Fruit fly (Drosophila melanogaster) whole organism, embryonic: ENCODE results near the gene Vha14-2.
A peak's percentile ranks its signal among the peaks of the same experiment; 100 is the strongest.

ENCODE experiments used
- CG11398 ChIP-seq: fragments of 200-800 bp; sonication (Bioruptor generic); optimal IDR thresholded peaks from 2 replicates; lab custom pipeline; 2016; ENCODE audit warnings: missing biosample characterization, missing genetic modification characterization
- CG13287 ChIP-seq: fragments of 200-800 bp; sonication (Bioruptor generic); IDR thresholded peaks from 2 replicates; pipeline ENCODE4 v1.3.6; 2022; ENCODE audit warnings: missing biosample characterization, missing genetic modification characterization; ENCODE audit not compliant: partially characterized antibody
- CG16779 ChIP-seq: fragments of 200-800 bp; sonication (Bioruptor generic); IDR thresholded peaks from 2 replicates; pipeline ENCODE4 v1.3.6; 2022; ENCODE audit warnings: missing biosample characterization, missing genetic modification characterization
- CG17612 ChIP-seq: fragments of 200-800 bp; sonication (Bioruptor generic); IDR thresholded peaks from 2 replicates; pipeline ENCODE4 v1.3.6; 2022; ENCODE audit warnings: missing biosample characterization, missing genetic modification characterization
- CG43689 ChIP-seq: fragments of 200-800 bp; sonication (Bioruptor generic); IDR thresholded peaks from 2 replicates; pipeline ENCODE4 v1.3.6; 2022; ENCODE audit warnings: missing biosample characterization, missing genetic modification characterization
- Sin3A ChIP-seq: fragments of >200 bp; optimal IDR thresholded peaks from 2 replicates; lab custom pipeline; 2018
- corto ChIP-seq: fragments of 200-800 bp; sonication (Bioruptor generic); optimal IDR thresholded peaks from 2 replicates; lab custom pipeline; 2016; ENCODE audit warnings: missing biosample characterization, mild to moderate bottlenecking, missing genetic modification characterization, moderate library complexity
- ind ChIP-seq: fragments of 200-800 bp; sonication (Bioruptor generic); optimal IDR thresholded peaks from 3 replicates; lab custom pipeline; 2016; ENCODE audit warnings: missing biosample characterization, missing genetic modification characterization
- ken ChIP-seq: fragments of 200-800 bp; sonication (Bioruptor generic); IDR thresholded peaks from 3 replicates; pipeline ENCODE4 v1.3.6; 2022; ENCODE audit warnings: missing biosample characterization, missing genetic modification characterization
- phol ChIP-seq: fragments of 200-800 bp; sonication (Bioruptor generic); optimal IDR thresholded peaks from 3 replicates; lab custom pipeline; 2018; ENCODE audit warnings: missing biosample characterization, mild to moderate bottlenecking, missing genetic modification characterization, moderate library complexity
- schlank ChIP-seq: fragments of 200-800 bp; sonication (Bioruptor generic); optimal IDR thresholded peaks from 2 replicates; lab custom pipeline; 2018; ENCODE audit warnings: missing biosample characterization, mild to moderate bottlenecking, missing genetic modification characterization

dm6 chr3R:6107792-6108191, 14.6 kb upstream of the Vha14-2 start, which contains the start of gene Obp83cd:
- TF ChIP-seq phol (peak; percentile 9), schlank (tag; lab: Kevin White, UChicago) (no peak), corto (GFP tag; lab: Kevin White, UChicago) (no peak), CG17612 (GFP tag; lab: Robert Waterston, UW) (no peak), CG11398 (no peak), Sin3A (lab: Kevin White, UChicago) (no peak), CG43689 (GFP tag; lab: Robert Waterston, UW) (no peak), ind (no peak), ken (GFP tag; lab: Robert Waterston, UW) (no peak), CG16779 (GFP tag; lab: Robert Waterston, UW) (no peak), CG13287 (GFP tag; lab: Robert Waterston, UW) (no peak)
